Worm (Caenorhabditis elegans) whole organism, mixed stage, embryonic: ENCODE data around the gene W01A11.1.

Source experiments
- M03D4.4 ChIP-seq: sonication (generic microtip); optimal IDR thresholded peaks from 2 replicates; lab custom pipeline; 2017; ENCODE audit warnings: mild to moderate bottlenecking, missing genetic modification characterization, missing compliant biosample characterization
- bed-3 ChIP-seq: fragments of 200-800 bp; sonication (Bioruptor generic); optimal IDR thresholded peaks from 3 replicates; lab custom pipeline; 2018; ENCODE audit warnings: mild to moderate bottlenecking, missing genetic modification characterization, moderate library complexity, missing compliant biosample characterization
- blmp-1 ChIP-seq: fragments of 150-350 bp; optimal IDR thresholded peaks from 2 replicates; lab custom pipeline; 2014; ENCODE audit warnings: missing biosample characterization, missing genetic modification characterization
- ceh-39 ChIP-seq: fragments of 150-350 bp; optimal IDR thresholded peaks from 2 replicates; lab custom pipeline; 2014; ENCODE audit warnings: missing biosample characterization, missing genetic modification characterization
- ceh-43 ChIP-seq: fragments of 200-800 bp; sonication (Bioruptor generic); optimal IDR thresholded peaks from 2 replicates; lab custom pipeline; 2018; ENCODE audit warnings: mild to moderate bottlenecking, missing genetic modification characterization, moderate library complexity, missing compliant biosample characterization
- ceh-83 ChIP-seq: fragments of 200-800 bp; sonication (Bioruptor generic); optimal IDR thresholded peaks from 2 replicates; lab custom pipeline; 2018; ENCODE audit warnings: mild to moderate bottlenecking, missing genetic modification characterization, missing compliant biosample characterization
- cnd-1 ChIP-seq: fragments of 200-800 bp; sonication (Bioruptor generic); optimal IDR thresholded peaks from 2 replicates; lab custom pipeline; 2018; ENCODE audit warnings: mild to moderate bottlenecking, missing genetic modification characterization, missing compliant biosample characterization
- drap-1 ChIP-seq: fragments of 200-800 bp; sonication (Bioruptor generic); optimal IDR thresholded peaks from 3 replicates; lab custom pipeline; 2018; ENCODE audit warnings: mild to moderate bottlenecking, missing genetic modification characterization, missing compliant biosample characterization
- elt-1 ChIP-seq: sonication (generic microtip); optimal IDR thresholded peaks from 2 replicates; lab custom pipeline; 2017; ENCODE audit warnings: missing genetic modification characterization, mild to moderate bottlenecking, missing compliant biosample characterization, antibody characterized with exemption, moderate library complexity, borderline replicate concordance; ENCODE audit not compliant: insufficient read depth
- elt-3 ChIP-seq: fragments of 150-350 bp; optimal IDR thresholded peaks from 2 replicates; lab custom pipeline; 2014; ENCODE audit warnings: missing biosample characterization, missing genetic modification characterization
- flh-1 ChIP-seq: fragments of 200-800 bp; sonication (Bioruptor generic); optimal IDR thresholded peaks from 2 replicates; lab custom pipeline; 2018; ENCODE audit warnings: mild to moderate bottlenecking, missing genetic modification characterization, moderate library complexity, missing compliant biosample characterization
- ham-2 ChIP-seq: fragments of 200-800 bp; sonication (Bioruptor generic); optimal IDR thresholded peaks from 2 replicates; lab custom pipeline; 2018; ENCODE audit warnings: mild to moderate bottlenecking, missing genetic modification characterization, missing compliant biosample characterization
- hlh-1 ChIP-seq: fragments of 150-350 bp; optimal IDR thresholded peaks from 2 replicates; lab custom pipeline; 2014; ENCODE audit warnings: missing biosample characterization, missing genetic modification reagents, missing genetic modification characterization
- lin-13 ChIP-seq: fragments of 150-350 bp; optimal IDR thresholded peaks from 2 replicates; lab custom pipeline; 2014; ENCODE audit warnings: missing biosample characterization, missing genetic modification characterization
- mab-5 ChIP-seq: fragments of 150-350 bp; optimal IDR thresholded peaks from 2 replicates; lab custom pipeline; 2014; ENCODE audit warnings: missing biosample characterization, missing genetic modification characterization
- mls-2 ChIP-seq: sonication (generic microtip); optimal IDR thresholded peaks from 2 replicates; lab custom pipeline; 2016; ENCODE audit warnings: mild to moderate bottlenecking, missing genetic modification characterization, moderate library complexity, missing compliant biosample characterization
- nhr-12 ChIP-seq: fragments of 150-350 bp; optimal IDR thresholded peaks from 2 replicates; lab custom pipeline; 2014; ENCODE audit warnings: missing biosample characterization, missing genetic modification characterization
- nhr-2 ChIP-seq: fragments of 150-350 bp; optimal IDR thresholded peaks from 2 replicates; lab custom pipeline; 2014; ENCODE audit warnings: missing biosample characterization, missing genetic modification characterization
- nhr-237 ChIP-seq: fragments of 150-350 bp; optimal IDR thresholded peaks from 2 replicates; lab custom pipeline; 2014; ENCODE audit warnings: missing biosample characterization, missing genetic modification characterization
- nhr-28 ChIP-seq: fragments of 150-350 bp; optimal IDR thresholded peaks from 2 replicates; lab custom pipeline; 2014; ENCODE audit warnings: missing biosample characterization, missing genetic modification characterization
- pha-4 ChIP-seq: fragments of 150-350 bp; optimal IDR thresholded peaks from 2 replicates; lab custom pipeline; 2018; ENCODE audit warnings: missing biosample characterization, missing genetic modification reagents, missing genetic modification characterization
- sem-2 ChIP-seq: fragments of 200-800 bp; sonication (Bioruptor generic); optimal IDR thresholded peaks from 2 replicates; lab custom pipeline; 2018; ENCODE audit warnings: mild to moderate bottlenecking, missing genetic modification characterization, missing compliant biosample characterization
- snpc-4 ChIP-seq: fragments of 150-350 bp; optimal IDR thresholded peaks from 2 replicates; lab custom pipeline; 2014; ENCODE audit warnings: missing biosample characterization, missing genetic modification characterization
- sptf-1 ChIP-seq: sonication (generic microtip); optimal IDR thresholded peaks from 2 replicates; lab custom pipeline; 2017; ENCODE audit warnings: mild to moderate bottlenecking, missing genetic modification characterization, moderate library complexity, missing compliant biosample characterization
- unc-120 ChIP-seq: sonication (generic microtip); optimal IDR thresholded peaks from 2 replicates; lab custom pipeline; 2017; ENCODE audit warnings: missing genetic modification characterization, missing compliant biosample characterization; ENCODE audit not compliant: poor library complexity, severe bottlenecking
- unc-39 ChIP-seq: fragments of 150-350 bp; optimal IDR thresholded peaks from 2 replicates; lab custom pipeline; 2014; ENCODE audit warnings: missing biosample characterization, missing genetic modification characterization
- zip-8 ChIP-seq: fragments of 150-350 bp; optimal IDR thresholded peaks from 2 replicates; lab custom pipeline; 2014; ENCODE audit warnings: missing biosample characterization, missing genetic modification characterization
- ztf-11 ChIP-seq: fragments of 150-350 bp; optimal IDR thresholded peaks from 2 replicates; lab custom pipeline; 2014; ENCODE audit warnings: missing biosample characterization, missing genetic modification characterization

Gene W01A11.1

DNA sequence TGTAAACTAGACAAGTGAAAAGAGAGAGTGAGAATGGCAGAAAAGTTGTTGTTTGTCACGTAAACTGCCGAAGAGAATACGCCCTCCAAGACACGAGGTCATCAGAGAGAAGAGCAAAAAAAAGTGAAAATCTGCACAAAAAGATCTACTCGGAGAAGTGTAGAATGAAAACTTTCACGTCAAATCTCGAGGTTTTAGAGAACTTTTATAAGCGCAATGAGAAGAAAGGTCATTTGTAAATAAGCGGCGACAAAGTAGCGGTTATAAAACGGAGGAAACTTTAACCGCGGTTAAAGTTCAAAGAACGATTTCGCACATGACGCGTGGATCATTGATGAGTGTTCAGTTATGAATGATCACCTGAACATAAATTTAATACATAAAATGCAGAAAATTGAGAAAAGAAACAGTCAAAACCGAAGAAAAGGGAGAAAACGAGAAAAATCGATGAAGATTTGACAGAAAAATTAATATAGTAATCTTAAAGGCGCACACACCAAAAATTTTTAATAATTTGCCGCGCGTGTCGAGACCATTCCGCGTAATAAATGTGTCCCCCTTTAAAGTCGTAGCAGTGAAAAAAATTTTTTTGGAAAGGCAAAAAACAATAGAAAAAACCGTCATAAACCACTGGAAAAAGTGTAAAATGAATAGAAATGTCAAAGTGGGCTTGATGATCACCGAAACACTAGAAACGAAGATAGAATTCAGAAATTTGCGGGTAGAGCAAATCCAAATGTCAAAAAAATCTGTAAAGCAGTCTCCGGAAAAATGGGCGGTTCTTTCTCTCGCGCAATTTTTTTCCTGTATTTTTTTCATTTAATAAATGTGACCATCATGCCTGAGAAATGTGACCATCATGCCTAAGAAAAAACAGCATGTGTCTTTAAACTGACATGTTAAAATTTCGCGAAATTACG is 18.5 kb downstream of the W01A11.1 start:
- TF ChIP-seq nhr-28 (tag; lab: Kevin White, UChicago) (no peak), ceh-43 (no peak), flh-1 (GFP tag; lab: Kevin White, UChicago) (no peak), drap-1 (GFP tag; lab: Kevin White, UChicago) (no peak), unc-39 (tag; lab: Kevin White, UChicago) (no peak), snpc-4 (tag; lab: Kevin White, UChicago) (no peak), cnd-1 (tag; lab: Kevin White, UChicago) (no peak), mls-2 (tag; lab: Kevin White, UChicago) (no peak), mab-5 (tag; lab: Kevin White, UChicago) (no peak), sem-2 (GFP tag; lab: Kevin White, UChicago) (no peak), zip-8 (no peak), hlh-1 (tag; lab: Kevin White, UChicago) (peak; percentile 20), ham-2 (GFP tag; lab: Kevin White, UChicago) (no peak), unc-120 (tag; lab: Kevin White, UChicago) (peak; percentile 2), ceh-39 (tag; lab: Kevin White, UChicago) (no peak), lin-13 (tag; lab: Kevin White, UChicago) (no peak), elt-1 (no peak)
- TF ChIP-seq, all 35 proteins: peak for 2

DNA sequence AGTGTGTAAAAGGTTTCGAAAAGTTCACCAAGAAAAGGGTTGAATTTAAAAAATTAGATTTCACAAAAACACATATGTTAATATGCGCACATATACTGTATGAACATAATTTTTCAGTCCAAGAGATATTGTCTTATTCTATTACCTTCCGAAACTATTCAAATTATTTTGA is 19.1 kb downstream of the W01A11.1 start, which contains the start of gene F46E10.3:
Gene F46E10.3 (plus strand): TSS at position 73 of the 172 bp plus-strand sequence.
- TF ChIP-seq M03D4.4 (no peak), nhr-2 (tag; lab: Kevin White, UChicago) (no peak), bed-3 (GFP tag; lab: Kevin White, UChicago) (no peak), nhr-237 (tag; lab: Kevin White, UChicago) (no peak), flh-1 (GFP tag; lab: Kevin White, UChicago) (no peak), snpc-4 (tag; lab: Kevin White, UChicago) (no peak)

- TF ChIP-seq unc-39 (tag; lab: Kevin White, UChicago) (no peak), lin-13 (tag; lab: Kevin White, UChicago) (no peak)
- TF ChIP-seq, all 35 proteins: peak for 0
Measured at ce11 chrV:6520385-6521080, 21.5 kb downstream of the W01A11.1 start, which contains the start of the genes F46E10.2 and F46E10.18. Gene F46E10.2, plus strand, starts transcription at chrV:6520435. Gene F46E10.18, plus strand, starts transcription at chrV:6521030.

DNA sequence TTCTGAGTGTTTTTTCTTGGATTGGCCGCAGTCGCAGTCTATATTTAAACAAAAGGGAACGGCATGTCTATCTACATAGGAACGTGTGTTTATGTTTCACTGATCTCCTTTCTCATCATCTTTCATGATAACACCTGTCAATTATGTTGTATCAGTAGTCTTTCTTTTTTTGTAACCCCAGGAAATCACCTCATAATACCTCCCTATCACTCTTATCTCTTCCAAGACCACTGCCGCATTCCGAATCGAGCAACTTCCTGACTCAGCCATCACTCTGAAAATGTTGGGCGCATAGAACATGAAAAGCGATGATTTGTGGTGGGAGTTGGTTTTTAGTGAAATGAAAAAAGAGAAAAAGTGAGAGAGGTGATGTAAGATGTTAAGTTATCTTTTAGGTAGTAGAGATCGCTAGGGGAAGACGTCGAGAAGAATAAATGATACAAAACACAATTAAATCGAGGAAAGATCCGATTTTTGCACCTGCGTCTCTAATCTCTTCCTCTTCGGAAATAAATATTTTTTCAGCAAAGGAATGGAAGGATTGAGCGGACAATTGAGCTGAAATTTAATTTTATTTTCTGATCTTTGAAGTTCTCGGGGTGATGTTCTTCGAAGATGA is 24.0 kb downstream of the W01A11.1 start:
- TF ChIP-seq unc-120 (tag; lab: Kevin White, UChicago) = no peak

- TF ChIP-seq mab-5 (tag; lab: Kevin White, UChicago) (no peak), cnd-1 (tag; lab: Kevin White, UChicago) (no peak), sem-2 (GFP tag; lab: Kevin White, UChicago) (no peak), nhr-12 (tag; lab: Kevin White, UChicago) (no peak), hlh-1 (tag; lab: Kevin White, UChicago) (no peak), nhr-2 (tag; lab: Kevin White, UChicago) (no peak), bed-3 (GFP tag; lab: Kevin White, UChicago) (no peak), pha-4 (tag; lab: Kevin White, UChicago) (no peak), ztf-11 (no peak), drap-1 (GFP tag; lab: Kevin White, UChicago) (no peak), M03D4.4 (no peak), mls-2 (tag; lab: Kevin White, UChicago) (no peak)
Measured at ce11 chrV:6524757-6525156, 25.7 kb downstream of the W01A11.1 start, which contains the start of gene acs-1. Gene acs-1, plus strand, starts transcription at chrV:6524989.

DNA sequence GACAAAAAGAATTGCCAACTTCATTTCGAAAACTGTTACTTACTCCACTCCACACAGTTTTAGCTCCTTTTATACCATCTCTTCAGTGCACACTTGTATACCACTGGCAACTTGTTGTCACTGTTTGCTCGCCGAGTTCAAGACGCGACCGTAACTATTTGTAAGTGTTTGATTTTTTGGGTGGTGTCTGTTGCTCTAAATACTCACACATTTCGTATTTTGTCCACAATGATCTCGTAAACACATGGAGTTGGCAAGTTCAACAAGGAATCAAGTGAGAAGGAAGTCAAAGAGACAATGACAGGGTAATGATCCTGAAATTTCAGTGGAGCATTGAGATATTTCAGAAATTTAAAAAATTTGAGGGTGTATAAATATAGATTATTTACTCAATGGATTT is 34.0 kb downstream of the W01A11.1 start, which contains the start of gene hpo-26:
Gene hpo-26 (minus strand): TSS at position 31 of the 400 bp plus-strand sequence.
- TF ChIP-seq unc-120 (tag; lab: Kevin White, UChicago) = no peak
- TF ChIP-seq blmp-1 (tag; lab: Kevin White, UChicago) = no peak
- TF ChIP-seq ceh-83 (GFP tag; lab: Kevin White, UChicago) = no peak
- TF ChIP-seq bed-3 (GFP tag; lab: Kevin White, UChicago) = no peak
- TF ChIP-seq elt-3 (tag; lab: Kevin White, UChicago) = no peak
- TF ChIP-seq unc-39 (tag; lab: Kevin White, UChicago) = no peak
- TF ChIP-seq cnd-1 (tag; lab: Kevin White, UChicago) = no peak
- no peak for TF ChIP-seq sptf-1 (tag; lab: Kevin White, UChicago)
- no peak for TF ChIP-seq elt-1
